Worm (Caenorhabditis elegans): ENCODE results near the gene oac-58.

DNA sequence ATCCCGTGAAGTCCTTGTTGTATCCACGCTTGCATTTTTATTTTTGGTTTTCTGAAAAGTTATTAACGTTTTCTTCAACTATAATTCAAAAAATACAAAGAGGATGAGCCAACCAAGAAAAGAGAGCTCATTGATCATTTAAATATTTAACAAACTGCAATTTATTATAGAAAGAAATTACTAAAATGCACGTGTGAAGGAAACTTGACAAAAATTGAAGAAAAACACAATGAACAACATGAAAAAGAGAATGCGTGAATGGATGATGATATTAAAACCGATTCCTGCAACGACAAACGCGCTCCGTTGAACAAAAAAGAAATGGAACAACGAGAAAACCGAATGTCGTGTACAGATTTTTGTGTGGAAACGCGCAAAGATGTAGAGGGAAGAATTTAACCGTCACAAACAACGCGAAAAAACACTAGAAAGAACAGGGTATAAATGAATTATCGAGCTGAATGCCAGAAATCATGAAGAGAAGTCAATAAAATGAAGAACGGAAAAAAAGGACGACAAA, 19.4 kb upstream of the oac-58 start, which contains the start of gene ufd-1:
- TF ChIP-seq flt-1 (GFP tag; IDR thresholded peaks at IDR 0.05) (no peak), tab-1 (GFP tag; IDR thresholded peaks at IDR 0.05) (no peak), ztf-29 (GFP tag; IDR thresholded peaks at IDR 0.05) (no peak), ztf-23 (GFP tag; IDR thresholded peaks at IDR 0.05) (no peak), ref-1 (GFP tag; conservative IDR thresholded peaks at IDR 0.05) (no peak), klf-2 (GFP tag; conservative IDR thresholded peaks at IDR 0.05) (no peak), T22C8.4 (GFP tag; IDR thresholded peaks at IDR 0.05) (no peak), cog-1 (tag; optimal IDR thresholded peaks at IDR 0.05) (no peak)

Data from whole organism, midembryonic.